Fruit fly (Drosophila melanogaster) whole organism, embryonic: ENCODE measurements around the gene orion.

ENCODE experiments used
- Adf1 ChIP-seq: fragments of 200-800 bp; sonication (Bioruptor generic); IDR thresholded peaks from 2 replicates; pipeline ENCODE4 v1.3.6; 2022; ENCODE audit warnings: missing biosample characterization, missing genetic modification characterization
- B-H1 ChIP-seq: fragments of 200-800 bp; sonication (Bioruptor generic); IDR thresholded peaks from 3 replicates; pipeline ENCODE4 v1.3.6; 2022; ENCODE audit warnings: missing biosample characterization, missing genetic modification characterization
- B-H2 ChIP-seq: fragments of 200-800 bp; sonication (Bioruptor generic); optimal IDR thresholded peaks from 2 replicates; lab custom pipeline; 2018; ENCODE audit warnings: missing biosample characterization, mild to moderate bottlenecking, missing genetic modification characterization
- CG11093 ChIP-seq: fragments of 200-800 bp; sonication (Bioruptor generic); IDR thresholded peaks from 3 replicates; pipeline ENCODE4 v1.3.6; 2022; ENCODE audit warnings: missing biosample characterization, missing genetic modification characterization
- CG11504 ChIP-seq: fragments of 200-800 bp; sonication (Bioruptor generic); optimal IDR thresholded peaks from 3 replicates; lab custom pipeline; 2019; ENCODE audit warnings: missing biosample characterization, mild to moderate bottlenecking, missing genetic modification characterization, moderate library complexity
- CG15514 ChIP-seq: fragments of 200-800 bp; sonication (Bioruptor generic); optimal IDR thresholded peaks from 3 replicates; lab custom pipeline; 2017; ENCODE audit warnings: missing biosample characterization, missing genetic modification characterization, mild to moderate bottlenecking, moderate library complexity, missing genetic modification reagents
- CG17328 ChIP-seq: fragments of 200-800 bp; sonication (Bioruptor generic); IDR thresholded peaks from 2 replicates; pipeline ENCODE4 v1.3.6; 2022; ENCODE audit warnings: missing biosample characterization, missing genetic modification characterization
- CG18599 ChIP-seq: fragments of 200-800 bp; sonication (Bioruptor generic); optimal IDR thresholded peaks from 3 replicates; lab custom pipeline; 2017; ENCODE audit warnings: missing biosample characterization, missing genetic modification characterization, mild to moderate bottlenecking, moderate library complexity, missing genetic modification reagents
- CG18764 ChIP-seq: fragments of 200-800 bp; sonication (Bioruptor generic); optimal IDR thresholded peaks from 3 replicates; lab custom pipeline; 2016; ENCODE audit warnings: missing biosample characterization, missing genetic modification characterization
- CG2202 ChIP-seq: fragments of 200-800 bp; sonication (Bioruptor generic); optimal IDR thresholded peaks from 2 replicates; lab custom pipeline; 2018; ENCODE audit warnings: missing biosample characterization, mild to moderate bottlenecking, missing genetic modification characterization
- CG2875 ChIP-seq: fragments of 200-800 bp; sonication (Bioruptor generic); optimal IDR thresholded peaks from 2 replicates; lab custom pipeline; 2017; ENCODE audit warnings: missing biosample characterization, mild to moderate bottlenecking, missing genetic modification characterization, missing genetic modification reagents
- CG3065 ChIP-seq: fragments of 200-800 bp; sonication (Bioruptor generic); optimal IDR thresholded peaks from 2 replicates; lab custom pipeline; 2016; ENCODE audit warnings: missing biosample characterization, missing genetic modification characterization
- CG33213 ChIP-seq: fragments of 200-800 bp; sonication (Bioruptor generic); optimal IDR thresholded peaks from 3 replicates; lab custom pipeline; 2016; ENCODE audit warnings: missing biosample characterization, missing genetic modification characterization
- CG34224 ChIP-seq: fragments of 200-800 bp; sonication (Bioruptor generic); IDR thresholded peaks from 3 replicates; pipeline ENCODE4 v1.3.6; 2022; ENCODE audit warnings: missing biosample characterization, missing genetic modification characterization; ENCODE audit not compliant: partially characterized antibody
- CG5245 ChIP-seq: fragments of 200-800 bp; sonication (Bioruptor generic); optimal IDR thresholded peaks from 3 replicates; lab custom pipeline; 2016; ENCODE audit warnings: missing biosample characterization, missing genetic modification characterization
- CG6683 ChIP-seq: fragments of 200-800 bp; sonication (Bioruptor generic); optimal IDR thresholded peaks from 2 replicates; lab custom pipeline; 2017; ENCODE audit warnings: missing biosample characterization, mild to moderate bottlenecking, missing genetic modification characterization, missing genetic modification reagents
- CG7786 ChIP-seq: fragments of 200-800 bp; sonication (Bioruptor generic); optimal IDR thresholded peaks from 2 replicates; lab custom pipeline; 2016; ENCODE audit warnings: missing biosample characterization, missing genetic modification characterization
- CG8281 ChIP-seq: fragments of 200-800 bp; sonication (Bioruptor generic); optimal IDR thresholded peaks from 2 replicates; lab custom pipeline; 2018; ENCODE audit warnings: missing biosample characterization, mild to moderate bottlenecking, missing genetic modification characterization, moderate library complexity
- CG8359 ChIP-seq: fragments of 200-800 bp; sonication (Bioruptor generic); optimal IDR thresholded peaks from 2 replicates; lab custom pipeline; 2017; ENCODE audit warnings: missing biosample characterization, mild to moderate bottlenecking, missing genetic modification characterization, borderline replicate concordance
- CG8388 ChIP-seq: fragments of 200-800 bp; sonication (Bioruptor generic); optimal IDR thresholded peaks from 2 replicates; lab custom pipeline; 2019; ENCODE audit warnings: missing biosample characterization, mild to moderate bottlenecking, missing genetic modification characterization, moderate library complexity
- Camta ChIP-seq: fragments of 200-800 bp; sonication (Bioruptor generic); optimal IDR thresholded peaks from 2 replicates; lab custom pipeline; 2016; ENCODE audit warnings: missing biosample characterization, missing genetic modification characterization
- Dfd ChIP-seq, 2 experiments: fragments of >200 bp; optimal IDR thresholded peaks; 2 replicates each; lab custom pipeline; 2017; ENCODE audit warnings: missing biosample characterization in 2 of 2, missing genetic modification characterization in 2 of 2
- Dll ChIP-seq: fragments of 200-800 bp; sonication (Bioruptor generic); IDR thresholded peaks from 4 replicates; pipeline ENCODE4 v1.3.6; 2022; ENCODE audit warnings: missing biosample characterization, missing genetic modification characterization; ENCODE audit not compliant: partially characterized antibody
- Doc2 ChIP-seq: fragments of 200-800 bp; sonication (Bioruptor generic); IDR thresholded peaks from 2 replicates; pipeline ENCODE4 v1.3.6; 2022; ENCODE audit warnings: missing biosample characterization, missing genetic modification characterization
- Dp ChIP-seq: fragments of 200-800 bp; sonication (Bioruptor generic); optimal IDR thresholded peaks from 2 replicates; lab custom pipeline; 2018; ENCODE audit warnings: missing biosample characterization, mild to moderate bottlenecking, missing genetic modification characterization, moderate library complexity
- HmgD ChIP-seq: fragments of 200-800 bp; sonication (Bioruptor generic); optimal IDR thresholded peaks from 3 replicates; lab custom pipeline; 2016; ENCODE audit warnings: missing biosample characterization, missing genetic modification characterization
- Hr39 ChIP-seq: fragments of >200 bp; optimal IDR thresholded peaks from 2 replicates; lab custom pipeline; 2017
- Lim3 ChIP-seq: fragments of 200-800 bp; sonication (Bioruptor generic); IDR thresholded peaks from 2 replicates; pipeline ENCODE4 v1.3.6; 2022; ENCODE audit warnings: missing biosample characterization, missing genetic modification characterization
- Med ChIP-seq: fragments of 200-800 bp; sonication (Bioruptor generic); peaks from one replicate; lab custom pipeline; 2016; ENCODE audit warnings: missing biosample characterization, missing genetic modification characterization, mild to moderate bottlenecking, inconsistent platforms, moderate library complexity
- NfI ChIP-seq: fragments of 200-800 bp; sonication (Bioruptor generic); optimal IDR thresholded peaks from 3 replicates; lab custom pipeline; 2018; ENCODE audit warnings: missing biosample characterization, mild to moderate bottlenecking, missing genetic modification characterization, moderate library complexity
- PHDP ChIP-seq: fragments of 200-800 bp; sonication (Bioruptor generic); optimal IDR thresholded peaks from 3 replicates; lab custom pipeline; 2018; ENCODE audit warnings: missing biosample characterization, mild to moderate bottlenecking, missing genetic modification characterization, moderate library complexity
- Sry-β ChIP-seq: fragments of 200-800 bp; sonication (Bioruptor generic); optimal IDR thresholded peaks from 2 replicates; lab custom pipeline; 2018; ENCODE audit warnings: missing biosample characterization, mild to moderate bottlenecking, missing genetic modification characterization, moderate library complexity
- TFAM ChIP-seq: fragments of 200-800 bp; sonication (Bioruptor generic); optimal IDR thresholded peaks from 2 replicates; lab custom pipeline; 2017; ENCODE audit warnings: missing biosample characterization, missing genetic modification characterization, inconsistent platforms
- abd-A ChIP-seq: fragments of 200-800 bp; sonication (Bioruptor generic); optimal IDR thresholded peaks from 3 replicates; lab custom pipeline; 2019; ENCODE audit warnings: missing biosample characterization, mild to moderate bottlenecking, missing genetic modification characterization, moderate library complexity
- amos ChIP-seq: fragments of 200-800 bp; sonication (Bioruptor generic); IDR thresholded peaks from 2 replicates; pipeline ENCODE4 v1.3.6; 2022; ENCODE audit warnings: missing biosample characterization, missing genetic modification characterization; ENCODE audit not compliant: partially characterized antibody
- bbx ChIP-seq: fragments of 200-800 bp; sonication (Bioruptor generic); IDR thresholded peaks from 2 replicates; pipeline ENCODE4 v1.3.6; 2022; ENCODE audit warnings: missing biosample characterization, missing genetic modification characterization; ENCODE audit not compliant: partially characterized antibody
- cwo ChIP-seq: fragments of 200-800 bp; sonication (Bioruptor generic); optimal IDR thresholded peaks from 3 replicates; lab custom pipeline; 2017; ENCODE audit warnings: missing biosample characterization, missing genetic modification characterization, mild to moderate bottlenecking, moderate library complexity, missing genetic modification reagents
- fru ChIP-seq: fragments of >200 bp; optimal IDR thresholded peaks from 2 replicates; lab custom pipeline; 2017
- gcm2 ChIP-seq: fragments of 200-800 bp; sonication (Bioruptor generic); optimal IDR thresholded peaks from 2 replicates; lab custom pipeline; 2016; ENCODE audit warnings: missing biosample characterization, missing genetic modification characterization
- gem ChIP-seq: fragments of 200-800 bp; sonication (Bioruptor generic); optimal IDR thresholded peaks from 2 replicates; lab custom pipeline; 2019; ENCODE audit warnings: missing biosample characterization, mild to moderate bottlenecking, missing genetic modification characterization, moderate library complexity
- h ChIP-seq: fragments of >200 bp; optimal IDR thresholded peaks from 2 replicates; lab custom pipeline; 2017
- hbn ChIP-seq: fragments of 200-800 bp; sonication (Bioruptor generic); IDR thresholded peaks from 2 replicates; pipeline ENCODE4 v1.3.6; 2022; ENCODE audit warnings: missing biosample characterization, missing genetic modification characterization; ENCODE audit not compliant: partially characterized antibody
- knrl ChIP-seq: fragments of 200-800 bp; sonication (Bioruptor generic); IDR thresholded peaks from 3 replicates; pipeline ENCODE4 v1.3.6; 2022; ENCODE audit warnings: missing biosample characterization, missing genetic modification characterization; ENCODE audit not compliant: partially characterized antibody
- ro ChIP-seq: fragments of 200-800 bp; sonication (Bioruptor generic); IDR thresholded peaks from 2 replicates; pipeline ENCODE4 v1.3.6; 2022; ENCODE audit warnings: missing biosample characterization, missing genetic modification characterization
- sob ChIP-seq: fragments of 200-800 bp; sonication (Bioruptor generic); IDR thresholded peaks from 2 replicates; pipeline ENCODE4 v1.3.6; 2022; ENCODE audit warnings: missing biosample characterization, missing genetic modification characterization
- ssp ChIP-seq: fragments of 200-800 bp; sonication (Bioruptor generic); IDR thresholded peaks from 2 replicates; pipeline ENCODE4 v1.3.6; 2022; ENCODE audit warnings: missing biosample characterization, missing genetic modification characterization
- toy ChIP-seq: fragments of 200-800 bp; sonication (Bioruptor generic); IDR thresholded peaks from 2 replicates; pipeline ENCODE4 v1.3.6; 2022; ENCODE audit warnings: missing biosample characterization, missing genetic modification characterization
- wek ChIP-seq: fragments of 200-800 bp; sonication (Bioruptor generic); optimal IDR thresholded peaks from 3 replicates; lab custom pipeline; 2018; ENCODE audit warnings: missing biosample characterization, mild to moderate bottlenecking, missing genetic modification characterization, moderate library complexity
- zfh1 ChIP-seq: fragments of 200-800 bp; sonication (Bioruptor generic); IDR thresholded peaks from 3 replicates; pipeline ENCODE4 v1.3.6; 2022; ENCODE audit warnings: missing biosample characterization, missing genetic modification characterization

The orion gene

dm6 chrX:7970396-7970795, 23.7 kb upstream of the orion start (continued):
- TF ChIP-seq Dfd (GFP tag; optimal IDR thresholded peaks at IDR 0.05; lab: Kevin White, UChicago) (no peak), gcm2 (GFP tag; lab: Kevin White, UChicago) (no peak), CG15514 (GFP tag; lab: Kevin White, UChicago) (peak; percentile 29), Dp (no peak), CG7786 (GFP tag; lab: Kevin White, UChicago) (peak; percentile 7), gem (tag; lab: Kevin White, UChicago) (peak; percentile 73), CG33213 (GFP tag; lab: Kevin White, UChicago) (peak; percentile 0), CG2202 (tag; lab: Kevin White, UChicago) (no peak), zfh1 (GFP tag; lab: Robert Waterston, UW) (peak; percentile 38; the same call in 2 of the 3 replicates)

DNA sequence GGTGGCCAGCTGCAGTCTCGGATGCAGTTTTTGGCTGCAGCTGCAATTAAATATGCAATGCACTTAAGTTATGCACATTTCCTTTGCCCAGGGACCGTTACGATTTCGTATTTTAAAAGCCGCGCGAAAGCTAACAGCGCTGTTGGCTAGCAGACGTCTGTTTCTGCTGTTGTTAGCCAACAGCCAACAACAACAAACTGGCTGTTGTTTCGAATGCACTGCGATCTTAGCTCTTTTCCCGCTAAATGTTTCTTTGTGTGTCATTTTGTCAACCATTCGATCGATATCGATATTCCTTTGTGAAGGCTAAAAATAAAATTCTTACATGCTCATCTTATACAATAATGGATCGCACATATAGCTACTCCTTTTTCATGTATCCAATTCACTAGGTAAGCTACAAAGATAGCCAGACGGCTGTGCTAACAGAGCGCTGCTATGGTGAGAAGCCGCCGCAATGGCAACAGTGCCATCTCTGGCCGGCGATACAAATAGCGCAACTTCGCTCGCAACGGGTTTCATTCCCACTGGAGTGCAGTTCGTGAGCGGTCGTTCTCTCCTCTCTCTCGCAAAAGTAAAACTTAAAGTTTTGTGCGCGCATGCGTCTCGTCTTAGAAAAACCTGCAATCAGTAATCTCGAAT, 22.6 kb upstream of the orion start:
- no peak for TF ChIP-seq CG5245 (GFP tag; lab: Kevin White, UChicago)
- no peak for TF ChIP-seq Doc2 (GFP tag; lab: Robert Waterston, UW)
- no peak for TF ChIP-seq CG2875 (GFP tag; lab: Kevin White, UChicago)
- TF ChIP-seq B-H1 (GFP tag; lab: Robert Waterston, UW): no peak
- no peak for TF ChIP-seq CG11093 (GFP tag; lab: Robert Waterston, UW)
- TF ChIP-seq CG17328 (GFP tag; lab: Robert Waterston, UW): peak; percentile 33; the same call in 1 of the 2 replicates
- no peak for TF ChIP-seq Camta (GFP tag; lab: Kevin White, UChicago)
- TF ChIP-seq CG3065 (GFP tag; lab: Kevin White, UChicago): no peak
- no peak for TF ChIP-seq Adf1 (GFP tag; lab: Robert Waterston, UW)
- TF ChIP-seq TFAM (GFP tag; lab: Kevin White, UChicago): no peak
- TF ChIP-seq CG34224: no peak
- TF ChIP-seq CG6683 (GFP tag; lab: Kevin White, UChicago): no peak
- TF ChIP-seq toy (GFP tag; lab: Robert Waterston, UW): no peak
- no peak for TF ChIP-seq Hr39 (lab: Kevin White, UChicago)
- TF ChIP-seq wek (GFP tag; lab: Kevin White, UChicago): no peak
- no peak for TF ChIP-seq fru (lab: Kevin White, UChicago)
- TF ChIP-seq Sry-β (GFP tag; lab: Kevin White, UChicago): peak; percentile 96
- peak; percentile 73 for TF ChIP-seq Med
- TF ChIP-seq PHDP (tag; lab: Kevin White, UChicago): no peak
- peak; percentile 22 for TF ChIP-seq CG11504 (tag; lab: Kevin White, UChicago)
- TF ChIP-seq CG8388 (GFP tag; lab: Kevin White, UChicago): no peak
- TF ChIP-seq knrl: peak; percentile 23; the same call in 1 of the 3 replicates
- TF ChIP-seq bbx (GFP tag; lab: Robert Waterston, UW): no peak
- TF ChIP-seq HmgD (GFP tag; lab: Kevin White, UChicago): no peak
- TF ChIP-seq h (lab: Kevin White, UChicago): no peak
- TF ChIP-seq Dll (GFP tag; lab: Robert Waterston, UW): no peak
- no peak for TF ChIP-seq sob
- no peak for TF ChIP-seq ssp
- no peak for TF ChIP-seq CG8359 (GFP tag; lab: Kevin White, UChicago)
- TF ChIP-seq hbn (GFP tag; lab: Robert Waterston, UW): no peak
- no peak; the same call in 1 of the 2 replicates for TF ChIP-seq amos
- TF ChIP-seq ro: no peak
- TF ChIP-seq CG8281 (tag; lab: Kevin White, UChicago): no peak
- peak; percentile 18 for TF ChIP-seq CG18599 (GFP tag; lab: Kevin White, UChicago)
- TF ChIP-seq CG18764 (GFP tag; lab: Kevin White, UChicago): no peak
- TF ChIP-seq B-H2 (GFP tag; lab: Kevin White, UChicago): no peak
- no peak for TF ChIP-seq cwo (GFP tag; lab: Kevin White, UChicago)
- TF ChIP-seq Lim3: no peak
- TF ChIP-seq abd-A: no peak
- no peak for TF ChIP-seq NfI
